Worm (Caenorhabditis elegans): ENCODE measurements around the gene srg-20.

DNA sequence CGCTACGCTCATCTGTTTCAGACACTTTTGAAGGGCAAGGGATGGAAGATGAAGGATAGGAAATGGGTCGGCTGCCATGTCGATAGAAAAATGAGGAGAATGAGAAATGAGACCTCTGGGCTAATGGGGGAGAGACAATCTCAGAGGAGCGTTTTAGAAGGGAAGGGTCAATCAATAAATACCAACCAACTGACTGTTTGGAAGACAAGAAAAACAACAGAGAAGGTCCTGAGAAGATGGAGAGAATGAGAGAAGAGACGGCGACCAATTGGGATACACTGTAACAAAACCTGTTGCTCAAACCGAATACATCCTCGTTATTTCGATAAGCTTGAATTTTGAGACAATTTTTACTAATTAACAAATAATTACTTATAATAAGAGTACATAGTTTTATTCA lies 16.9 kb downstream of the srg-20 start, which contains the start of gene fbxb-15:
- no peak for TF ChIP-seq ama-1 (optimal IDR thresholded peaks at IDR 0.05)
- TF ChIP-seq ceh-36 (tag; optimal IDR thresholded peaks at IDR 0.05) = no peak
- TF ChIP-seq tbx-37 (GFP tag; conservative IDR thresholded peaks at IDR 0.05) = no peak
- TF ChIP-seq ceh-13 (GFP tag; optimal IDR thresholded peaks at IDR 0.05) = no peak
- TF ChIP-seq aly-1 (tag; optimal IDR thresholded peaks at IDR 0.05) = no peak
- TF ChIP-seq F13C5.2 (tag; optimal IDR thresholded peaks at IDR 0.05) = no peak

All from whole organism, early embryonic.